Worm (Caenorhabditis elegans) whole organism, L1 larva: ENCODE results near the gene srw-2.

Experiments
- alr-1 ChIP-seq: fragments of 200-800 bp; sonication (Bioruptor generic); optimal IDR thresholded peaks from 2 replicates; lab custom pipeline; 2018; ENCODE audit warnings: borderline replicate concordance, mild to moderate bottlenecking, missing genetic modification characterization, missing compliant biosample characterization
- ceh-63 ChIP-seq: fragments of 200-800 bp; sonication (Bioruptor generic); optimal IDR thresholded peaks from 2 replicates; lab custom pipeline; 2018; ENCODE audit warnings: mild to moderate bottlenecking, missing genetic modification characterization, missing compliant biosample characterization
- fkh-8 ChIP-seq: sonication (generic microtip); optimal IDR thresholded peaks from 2 replicates; lab custom pipeline; 2016; ENCODE audit warnings: mild to moderate bottlenecking, missing genetic modification characterization, missing compliant biosample characterization
- lin-39 ChIP-seq: fragments of 150-350 bp; optimal IDR thresholded peaks from 2 replicates; lab custom pipeline; 2014; ENCODE audit warnings: missing biosample characterization, missing genetic modification reagents, missing genetic modification characterization
- lir-3 ChIP-seq: sonication (generic microtip); optimal IDR thresholded peaks from 2 replicates; lab custom pipeline; 2016; ENCODE audit warnings: mild to moderate bottlenecking, missing genetic modification characterization, moderate library complexity, missing compliant biosample characterization; ENCODE audit not compliant: poor library complexity
- nhr-11 ChIP-seq: fragments of 150-350 bp; optimal IDR thresholded peaks from 2 replicates; lab custom pipeline; 2014; ENCODE audit warnings: missing biosample characterization, missing genetic modification characterization
- nhr-237 ChIP-seq: fragments of 150-350 bp; optimal IDR thresholded peaks from 2 replicates; lab custom pipeline; 2014; ENCODE audit warnings: missing biosample characterization, missing genetic modification characterization
- nhr-28 ChIP-seq: fragments of 150-350 bp; optimal IDR thresholded peaks from 2 replicates; lab custom pipeline; 2014; ENCODE audit warnings: missing biosample characterization, missing genetic modification characterization
- nhr-76 ChIP-seq: sonication (generic microtip); optimal IDR thresholded peaks from 2 replicates; lab custom pipeline; 2017; ENCODE audit warnings: missing biosample characterization, missing genetic modification characterization
- pag-3 ChIP-seq: sonication (generic microtip); optimal IDR thresholded peaks from 2 replicates; lab custom pipeline; 2017; ENCODE audit warnings: missing genetic modification characterization, mild to moderate bottlenecking, missing compliant biosample characterization, antibody characterized with exemption, borderline replicate concordance; ENCODE audit not compliant: insufficient read depth

DNA sequence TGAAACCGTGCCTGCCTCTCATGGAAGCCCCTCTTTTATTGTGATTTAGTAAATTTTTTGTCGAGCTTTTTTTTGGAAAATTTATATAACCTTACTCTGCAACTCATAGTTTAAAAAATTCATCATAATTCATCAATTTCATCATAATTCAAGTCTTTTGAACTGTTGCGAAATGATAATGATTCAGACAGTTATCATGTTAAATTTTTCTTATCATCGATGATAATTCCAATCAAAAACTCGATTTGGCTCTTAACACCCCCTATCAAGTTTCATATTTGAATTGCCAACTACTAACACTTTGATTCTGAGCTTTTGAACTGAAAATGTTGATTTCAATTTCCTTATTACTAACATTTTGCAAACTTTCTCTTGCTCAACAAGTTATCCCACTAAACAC lies 20.5 kb upstream of the srw-2 start, which contains the start of gene F54E2.1:
- TF ChIP-seq fkh-8 (tag; lab: Kevin White, UChicago) (no peak), alr-1 (tag; lab: Kevin White, UChicago) (no peak), nhr-76 (tag; lab: Kevin White, UChicago) (no peak), lin-39 (tag; lab: Kevin White, UChicago) (no peak), nhr-11 (tag; lab: Kevin White, UChicago) (no peak), pag-3 (no peak), nhr-237 (no peak), ceh-63 (GFP tag; lab: Kevin White, UChicago) (no peak), lir-3 (tag; lab: Kevin White, UChicago) (no peak), nhr-28 (no peak)
